Fruit fly (Drosophila melanogaster): ENCODE data around the gene CG32266.

Gene CG32266

DNA sequence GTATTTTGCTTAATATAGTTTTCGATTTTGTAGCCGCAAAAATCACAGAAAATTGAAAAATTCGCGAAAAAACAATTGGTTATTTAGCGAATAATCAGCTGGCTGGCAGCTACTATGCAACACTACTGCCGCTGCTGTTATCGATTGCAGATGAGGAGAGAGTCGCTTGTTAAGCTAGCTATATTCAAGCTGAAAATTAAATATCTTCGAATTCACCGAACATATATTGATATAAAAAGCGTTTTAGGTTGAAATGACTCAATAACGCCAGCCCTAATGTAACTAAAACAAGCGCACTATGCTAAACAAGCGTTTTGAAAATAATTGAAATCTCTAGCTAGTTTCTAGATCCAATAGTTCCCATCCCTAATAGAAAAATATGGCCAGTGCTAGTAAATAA lies 15.7 kb downstream of the CG32266 start, which contains the start of the genes CG32264, ntc and IntS10:
TSS of gene CG32264 (minus strand) at position 130 of the 400 bp plus-strand sequence.
TSS of gene ntc (minus strand) at position 130 of the 400 bp plus-strand sequence.
TSS of gene IntS10 (plus strand) at position 381 of the 400 bp plus-strand sequence.
- TF ChIP-seq pan (optimal IDR thresholded peaks at IDR 0.05), result no peak
- no peak for TF ChIP-seq CG8478 (optimal IDR thresholded peaks at IDR 0.05)
- no peak for TF ChIP-seq Dll (optimal IDR thresholded peaks at IDR 0.05)
- TF ChIP-seq usp (GFP tag; optimal IDR thresholded peaks at IDR 0.05), result no peak
- TF ChIP-seq EcR (GFP tag; optimal IDR thresholded peaks at IDR 0.05), result no peak
- TF ChIP-seq psq (optimal IDR thresholded peaks at IDR 0.05), result no peak

DNA sequence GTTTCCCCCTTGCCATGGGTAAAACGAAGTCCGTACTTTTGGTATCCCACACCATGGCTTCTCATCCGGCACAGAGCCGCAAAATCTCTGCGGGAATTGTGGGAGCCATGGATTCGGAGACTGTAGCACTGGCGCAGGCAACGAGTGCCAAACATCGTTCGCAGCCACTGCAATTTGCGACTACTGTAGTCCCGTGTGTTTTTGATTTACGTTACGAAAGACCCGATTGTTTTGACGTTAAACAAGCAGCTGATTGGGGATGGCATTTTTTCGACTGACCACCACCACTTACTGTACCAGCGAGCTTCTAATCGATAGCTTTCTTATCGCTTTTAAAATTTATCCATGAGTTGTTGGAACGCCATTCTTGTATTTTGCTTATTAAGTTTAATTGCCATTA lies 19.3 kb downstream of the CG32266 start, which contains the start of gene CG32262:
TSS of gene CG32262 (minus strand) at position 254 of the 400 bp plus-strand sequence.
- TF ChIP-seq usp (GFP tag; optimal IDR thresholded peaks at IDR 0.05) (no peak), pan (optimal IDR thresholded peaks at IDR 0.05) (no peak), CG8478 (optimal IDR thresholded peaks at IDR 0.05) (no peak), psq (optimal IDR thresholded peaks at IDR 0.05) (no peak), EcR (GFP tag; optimal IDR thresholded peaks at IDR 0.05) (no peak)

DNA sequence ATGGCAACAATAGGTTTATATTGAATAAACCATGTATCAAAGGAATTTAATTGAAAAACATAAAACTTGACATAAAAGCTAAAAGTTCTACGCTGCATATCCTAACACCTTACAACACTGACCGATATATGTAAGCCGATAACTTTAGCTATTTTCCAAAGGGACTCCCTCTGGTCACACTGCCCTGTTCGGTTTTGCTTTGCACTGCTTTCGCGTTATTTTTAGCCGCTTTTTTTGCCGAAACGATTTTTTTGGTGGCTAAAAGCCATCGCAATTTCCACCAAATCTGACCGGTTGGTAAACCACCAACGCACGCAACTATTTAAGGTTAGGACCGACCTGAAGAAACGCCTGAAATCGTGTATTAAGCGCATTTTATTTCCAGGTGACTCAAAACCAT lies 20.5 kb downstream of the CG32266 start, which contains the start of the genes CG32263 and PIG-B:
TSS of gene CG32263 (minus strand) at position 26 of the 400 bp plus-strand sequence.
TSS of gene PIG-B (plus strand) at position 175 of the 400 bp plus-strand sequence.
- no peak for TF ChIP-seq Dll (optimal IDR thresholded peaks at IDR 0.05)
- TF ChIP-seq EcR (GFP tag; optimal IDR thresholded peaks at IDR 0.05), result no peak
- no peak for TF ChIP-seq psq (optimal IDR thresholded peaks at IDR 0.05)
- no peak for TF ChIP-seq pan (optimal IDR thresholded peaks at IDR 0.05)
- no peak for TF ChIP-seq usp (GFP tag; optimal IDR thresholded peaks at IDR 0.05)
- no peak for TF ChIP-seq CG8478 (optimal IDR thresholded peaks at IDR 0.05)

DNA sequence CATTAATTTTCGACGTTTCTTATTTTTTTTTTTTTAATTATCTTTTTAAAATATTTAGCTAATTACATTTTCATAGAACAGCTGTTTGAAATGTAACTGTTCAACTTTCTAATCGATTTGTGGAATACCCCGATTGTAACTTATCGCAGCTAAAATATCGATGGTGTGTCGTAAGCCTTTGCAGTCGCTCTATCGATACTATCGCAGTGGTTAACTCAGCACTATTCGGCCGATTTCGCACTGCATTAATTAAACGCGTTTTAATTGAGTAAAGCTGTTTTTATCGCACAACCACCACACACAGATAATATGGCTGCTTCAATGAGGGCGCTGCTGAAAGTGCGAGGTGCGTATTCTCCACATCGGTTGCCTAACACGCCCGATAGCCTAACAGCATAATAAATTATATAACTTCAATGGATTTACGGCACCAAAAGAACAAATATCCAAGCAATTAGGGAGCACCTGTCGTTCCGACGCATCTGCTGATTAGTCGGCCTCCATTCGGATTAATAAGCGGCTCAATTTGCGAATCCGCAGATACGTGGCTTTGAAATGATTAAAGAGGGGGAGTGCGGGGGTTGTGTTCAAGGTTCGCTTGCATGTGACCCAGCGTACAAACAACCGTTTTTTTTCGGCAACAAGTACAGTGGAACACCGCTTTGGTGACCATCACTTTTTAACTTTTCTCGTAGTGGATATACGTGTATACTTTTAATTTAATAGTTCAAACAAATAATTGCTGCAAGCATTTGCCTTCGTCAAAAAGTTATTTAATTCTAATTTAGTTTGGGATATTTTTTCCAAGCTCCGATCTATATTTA lies 23.6 kb downstream of the CG32266 start, which contains the start of gene Scsalpha1:
TSS of gene Scsalpha1 (plus strand) at position 202 of the 824 bp plus-strand sequence.
- TF ChIP-seq Dll (optimal IDR thresholded peaks at IDR 0.05) (no peak), psq (optimal IDR thresholded peaks at IDR 0.05) (no peak), usp (GFP tag; optimal IDR thresholded peaks at IDR 0.05) (no peak), EcR (GFP tag; optimal IDR thresholded peaks at IDR 0.05) (no peak), CG8478 (optimal IDR thresholded peaks at IDR 0.05) (no peak), pan (optimal IDR thresholded peaks at IDR 0.05) (no peak)

DNA sequence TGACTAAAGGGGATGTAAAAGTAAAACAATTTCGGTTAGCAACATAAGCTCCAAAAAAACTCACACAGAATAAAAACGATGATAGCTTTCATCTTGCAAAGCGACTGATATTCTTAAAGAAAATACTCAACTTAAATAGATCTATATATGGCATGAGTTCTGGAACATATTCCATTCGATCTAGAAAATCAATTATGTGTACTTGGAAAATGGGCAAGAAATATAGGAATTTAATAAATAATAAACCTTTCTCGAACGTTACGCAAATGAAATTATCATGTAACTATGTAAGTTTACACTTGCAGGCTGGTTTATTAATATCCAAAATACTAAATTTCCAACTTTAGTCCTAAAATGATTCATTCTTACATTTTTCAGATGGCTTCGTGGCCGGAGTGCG lies 25.6 kb downstream of the CG32266 start, which contains the start of gene Acp63F:
TSS of gene Acp63F (minus strand) at position 101 of the 400 bp plus-strand sequence.
- TF ChIP-seq usp (GFP tag; optimal IDR thresholded peaks at IDR 0.05) (no peak), EcR (GFP tag; optimal IDR thresholded peaks at IDR 0.05) (no peak), CG8478 (optimal IDR thresholded peaks at IDR 0.05) (no peak), Dll (optimal IDR thresholded peaks at IDR 0.05) (no peak), psq (optimal IDR thresholded peaks at IDR 0.05) (no peak), pan (optimal IDR thresholded peaks at IDR 0.05) (no peak)

DNA sequence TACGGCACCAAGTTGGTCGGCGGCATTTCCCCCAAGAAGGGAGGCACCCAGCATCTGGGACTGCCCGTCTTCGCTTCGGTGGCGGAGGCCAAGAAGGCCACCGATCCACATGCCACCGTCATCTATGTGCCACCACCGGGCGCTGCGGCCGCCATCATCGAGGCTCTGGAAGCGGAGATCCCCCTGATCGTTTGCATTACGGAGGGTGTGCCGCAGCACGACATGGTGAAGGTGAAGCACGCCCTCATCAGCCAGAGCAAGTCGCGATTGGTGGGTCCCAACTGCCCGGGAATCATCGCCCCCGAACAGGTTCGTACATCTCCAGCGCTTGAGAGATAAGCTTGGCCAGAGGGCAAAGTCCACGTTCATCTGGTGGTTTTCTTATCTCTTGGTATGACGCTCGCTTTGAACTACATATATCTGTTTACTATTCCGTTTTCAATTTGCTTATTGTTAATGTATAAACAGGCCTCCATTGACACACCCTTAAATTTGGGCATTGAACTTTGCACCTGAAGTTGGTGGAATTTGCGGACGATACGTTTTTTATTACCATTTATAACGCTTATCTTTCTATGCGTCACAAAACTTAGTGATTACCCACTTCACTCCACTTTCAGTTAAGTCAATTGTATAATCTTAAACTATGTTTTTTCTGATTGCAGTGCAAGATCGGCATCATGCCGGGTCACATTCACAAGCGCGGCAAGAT lies 26.3 kb downstream of the CG32266 start:
- no peak for TF ChIP-seq CG8478 (optimal IDR thresholded peaks at IDR 0.05)
- no peak for TF ChIP-seq usp (GFP tag; optimal IDR thresholded peaks at IDR 0.05)
- no peak for TF ChIP-seq psq (optimal IDR thresholded peaks at IDR 0.05)
- TF ChIP-seq EcR (GFP tag; optimal IDR thresholded peaks at IDR 0.05), result no peak
- no peak for TF ChIP-seq pan (optimal IDR thresholded peaks at IDR 0.05)

DNA sequence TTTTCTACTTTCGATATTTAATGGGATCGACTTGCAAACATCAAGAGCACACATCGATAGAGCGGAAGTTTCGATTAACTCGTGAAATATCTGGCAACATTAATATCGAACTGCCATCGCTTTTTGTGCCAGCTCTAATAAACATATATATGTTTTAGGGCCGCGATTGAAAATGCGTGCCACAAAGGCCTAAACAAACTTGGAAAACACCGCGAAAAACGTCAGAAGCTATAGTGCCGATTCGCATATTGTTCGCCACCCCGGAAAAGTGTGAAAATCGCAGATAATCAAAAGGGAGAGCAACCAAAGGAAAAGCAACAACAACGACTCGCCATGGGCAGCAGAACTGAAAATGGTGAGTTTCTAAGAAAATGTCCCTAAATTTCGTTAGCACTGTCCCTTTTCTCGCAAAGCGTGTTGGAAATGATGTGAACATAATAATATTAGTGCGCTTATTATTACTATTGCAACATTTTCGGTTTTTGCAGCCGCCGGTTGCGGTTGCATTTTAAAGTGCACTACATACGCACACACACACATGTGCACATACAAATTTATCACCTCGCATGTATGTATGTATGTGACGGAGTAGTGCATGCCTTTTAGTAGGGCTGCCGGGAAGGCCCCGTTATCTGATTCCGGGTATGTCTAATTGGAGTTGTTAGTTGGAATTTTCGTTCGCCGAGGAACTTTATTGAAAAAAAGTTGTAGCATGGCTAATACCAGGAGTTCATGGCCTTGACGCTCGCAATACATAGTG lies 28.1 kb downstream of the CG32266 start, which contains the start of gene enc:
TSS of gene enc (plus strand) at position 114 of the 760 bp plus-strand sequence.
- TF ChIP-seq usp (GFP tag; optimal IDR thresholded peaks at IDR 0.05) (no peak), psq (optimal IDR thresholded peaks at IDR 0.05) (no peak), EcR (GFP tag; optimal IDR thresholded peaks at IDR 0.05) (no peak), CG8478 (optimal IDR thresholded peaks at IDR 0.05) (no peak), Dll (optimal IDR thresholded peaks at IDR 0.05) (no peak), pan (optimal IDR thresholded peaks at IDR 0.05) (no peak)

DNA sequence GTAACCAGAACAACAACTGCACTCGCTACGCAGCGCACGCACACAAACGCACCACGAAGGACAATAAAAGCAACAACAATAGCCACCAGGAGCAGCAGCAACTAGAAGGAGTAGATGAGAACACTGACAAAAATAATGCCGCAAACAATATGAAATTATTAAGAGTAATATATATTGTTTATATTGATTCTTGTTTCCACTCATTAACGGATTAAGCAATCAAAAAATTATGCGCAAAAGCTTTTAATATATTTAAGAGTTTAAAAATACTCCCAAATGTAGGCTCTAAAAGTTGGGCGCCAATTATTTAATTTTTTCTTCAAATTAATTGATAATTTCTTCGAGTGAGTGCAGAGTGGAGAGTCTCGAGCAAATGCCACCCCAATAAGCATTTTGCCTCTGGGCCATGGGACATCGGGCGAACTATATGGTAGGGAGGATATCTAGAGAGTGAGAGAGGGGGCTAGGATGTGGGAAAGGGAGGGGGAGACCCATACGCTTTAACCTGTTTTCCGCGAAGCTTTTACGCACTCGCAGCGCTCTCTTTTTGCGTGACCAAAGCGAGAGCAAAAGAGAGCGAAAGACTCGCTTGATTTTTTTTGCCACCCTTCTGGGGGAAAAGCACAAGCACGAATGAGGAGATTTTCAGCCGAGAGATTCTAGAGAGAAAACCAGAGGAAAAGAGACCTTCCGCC lies 34.3 kb downstream of the CG32266 start, which contains the start of gene Rdh:
TSS of gene Rdh (plus strand) at position 660 of the 695 bp plus-strand sequence.
- TF ChIP-seq CG8478 (optimal IDR thresholded peaks at IDR 0.05), result no peak
- TF ChIP-seq Dll (optimal IDR thresholded peaks at IDR 0.05), result no peak
- TF ChIP-seq psq (optimal IDR thresholded peaks at IDR 0.05), result no peak
- TF ChIP-seq pan (optimal IDR thresholded peaks at IDR 0.05), result no peak
- no peak for TF ChIP-seq usp (GFP tag; optimal IDR thresholded peaks at IDR 0.05)
- no peak for TF ChIP-seq EcR (GFP tag; optimal IDR thresholded peaks at IDR 0.05)

DNA sequence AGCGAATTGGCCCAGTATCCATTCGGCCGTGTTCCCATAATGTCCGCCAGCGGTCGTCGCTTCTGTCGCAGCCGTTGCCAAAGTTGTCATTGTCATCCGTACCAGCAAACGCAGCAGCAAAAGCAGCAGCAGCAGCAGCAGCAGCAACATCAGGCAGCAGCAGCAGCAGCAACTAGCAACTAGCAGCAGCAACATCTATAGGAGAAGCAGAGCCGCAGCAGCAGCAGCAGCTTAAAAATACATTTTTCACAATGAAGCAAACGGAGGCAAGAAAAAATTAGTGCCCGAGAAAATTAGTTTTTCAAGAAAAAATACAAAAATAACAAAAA lies 34.8 kb downstream of the CG32266 start:
- no peak for TF ChIP-seq usp (GFP tag; optimal IDR thresholded peaks at IDR 0.05)
- TF ChIP-seq Dll (optimal IDR thresholded peaks at IDR 0.05), result no peak
- no peak for TF ChIP-seq psq (optimal IDR thresholded peaks at IDR 0.05)
- TF ChIP-seq pan (optimal IDR thresholded peaks at IDR 0.05), result no peak
- no peak for TF ChIP-seq CG8478 (optimal IDR thresholded peaks at IDR 0.05)
- TF ChIP-seq EcR (GFP tag; optimal IDR thresholded peaks at IDR 0.05), result no peak

DNA sequence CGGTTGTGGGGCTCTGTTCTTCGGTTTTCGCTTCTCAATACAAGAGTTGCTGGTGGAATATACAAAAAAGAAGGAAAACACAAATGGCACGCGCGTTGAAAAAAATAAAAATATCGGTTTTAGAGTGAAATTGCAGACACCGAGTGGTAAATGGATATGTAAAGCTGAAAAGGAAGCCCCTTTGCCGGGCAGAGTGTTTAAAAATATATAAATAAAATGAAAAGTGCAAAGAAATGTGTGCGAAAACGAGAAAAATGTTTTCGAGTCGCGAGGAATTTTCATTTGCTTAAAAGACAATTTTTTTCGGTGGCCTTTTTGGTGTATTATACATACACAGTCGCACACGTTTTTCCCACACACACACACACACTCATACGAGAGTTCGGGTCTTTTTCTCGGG lies 35.3 kb downstream of the CG32266 start:
- no peak for TF ChIP-seq usp (GFP tag; optimal IDR thresholded peaks at IDR 0.05)
- TF ChIP-seq EcR (GFP tag; optimal IDR thresholded peaks at IDR 0.05), result no peak
- TF ChIP-seq pan (optimal IDR thresholded peaks at IDR 0.05), result no peak
- TF ChIP-seq CG8478 (optimal IDR thresholded peaks at IDR 0.05), result no peak
- no peak for TF ChIP-seq Dll (optimal IDR thresholded peaks at IDR 0.05)
- TF ChIP-seq psq (optimal IDR thresholded peaks at IDR 0.05), result no peak
